Worm (Caenorhabditis elegans): ENCODE results near the gene nep-9.

Gene nep-9

DNA sequence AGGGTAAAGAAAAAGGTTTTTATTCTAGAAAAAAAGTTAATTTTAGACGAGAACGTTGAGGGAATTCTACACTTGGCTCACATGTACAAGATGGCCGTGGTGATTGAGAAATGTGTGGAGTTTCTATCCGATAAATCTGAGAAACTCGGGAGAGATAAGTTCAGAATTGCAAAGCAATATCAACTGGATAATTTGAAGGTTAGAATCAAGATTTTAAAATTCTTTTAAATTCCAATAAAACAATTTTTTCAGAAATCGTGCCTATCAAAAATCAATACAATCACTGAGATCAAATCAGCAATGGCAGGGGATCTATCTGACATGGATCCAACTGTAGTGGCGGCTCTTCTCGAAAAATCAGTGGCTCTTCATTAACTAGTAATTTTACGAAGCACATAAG, 20.8 kb downstream of the nep-9 start, which contains the start of gene Y49F6C.2:
Gene Y49F6C.2 (plus strand): TSS at position 301 of the 400 bp plus-strand sequence.
- no peak for TF ChIP-seq mls-2 (tag; optimal IDR thresholded peaks at IDR 0.05)
- no peak for TF ChIP-seq unc-39 (tag; optimal IDR thresholded peaks at IDR 0.05)
- no peak for TF ChIP-seq nhr-76 (tag; optimal IDR thresholded peaks at IDR 0.05)
- no peak for TF ChIP-seq lin-32 (GFP tag; optimal IDR thresholded peaks at IDR 0.05)
- no peak for TF ChIP-seq ceh-83 (GFP tag; optimal IDR thresholded peaks at IDR 0.05)
- TF ChIP-seq bed-3 (GFP tag; optimal IDR thresholded peaks at IDR 0.05), result no peak
- no peak for TF ChIP-seq ham-2 (GFP tag; optimal IDR thresholded peaks at IDR 0.05)
- TF ChIP-seq unc-120 (tag; optimal IDR thresholded peaks at IDR 0.05; ENCODE audit: poor library complexity, severe bottlenecking), result no peak
- TF ChIP-seq nhr-28 (tag; optimal IDR thresholded peaks at IDR 0.05), result no peak
- TF ChIP-seq lsy-2 (tag; optimal IDR thresholded peaks at IDR 0.05), result no peak
- no peak for TF ChIP-seq ceh-39 (tag; optimal IDR thresholded peaks at IDR 0.05)
- no peak for TF ChIP-seq drap-1 (GFP tag; optimal IDR thresholded peaks at IDR 0.05)

DNA sequence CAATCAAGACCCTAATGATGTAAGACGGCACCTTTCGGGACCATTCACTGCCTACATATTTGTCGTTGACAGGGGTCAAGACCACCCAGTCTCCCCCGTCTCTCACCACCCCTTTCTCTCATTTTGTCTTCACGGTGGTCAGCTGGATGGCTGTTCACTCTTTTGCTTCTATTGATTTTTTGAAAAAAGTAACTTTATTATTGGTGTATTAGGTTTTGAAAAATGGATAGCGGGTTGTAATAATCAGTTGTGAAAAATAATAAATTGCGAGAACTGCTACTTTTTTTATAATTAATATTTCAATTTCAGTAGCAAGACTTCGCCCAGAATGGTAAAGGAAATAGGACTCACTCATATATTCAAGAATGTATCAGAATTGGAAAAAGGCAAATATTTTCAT, 22.3 kb downstream of the nep-9 start, which contains the start of gene bath-9:
Gene bath-9 (plus strand): TSS at position 301 of the 400 bp plus-strand sequence.
- TF ChIP-seq tbx-8 (GFP tag; optimal IDR thresholded peaks at IDR 0.05) (no peak), nhr-2 (tag; optimal IDR thresholded peaks at IDR 0.05) (peak; percentile 8)

DNA sequence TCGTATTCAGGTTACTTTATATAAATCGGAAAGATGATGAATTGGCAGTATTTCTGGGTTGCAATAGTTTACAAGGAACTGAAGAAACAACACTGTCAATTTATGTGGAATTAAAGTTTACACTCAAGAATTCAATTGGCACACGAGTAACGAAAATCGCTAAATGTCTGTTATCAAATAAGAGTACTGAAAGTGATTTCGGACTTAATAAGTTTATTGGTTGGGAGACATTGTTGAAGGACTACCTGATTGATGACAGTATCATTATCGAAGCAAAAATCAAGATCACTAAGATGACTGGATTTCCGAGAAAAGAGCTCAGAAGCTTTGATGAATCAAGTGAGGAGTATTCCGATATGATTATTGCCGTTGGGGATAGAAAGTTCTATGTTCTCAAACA, 23.8 kb downstream of the nep-9 start:
- TF ChIP-seq elt-1 (tag; optimal IDR thresholded peaks at IDR 0.05; ENCODE audit: borderline replicate concordance, insufficient read depth) (no peak), lin-13 (tag; optimal IDR thresholded peaks at IDR 0.05) (no peak), snpc-4 (tag; optimal IDR thresholded peaks at IDR 0.05) (no peak), lsy-2 (tag; optimal IDR thresholded peaks at IDR 0.05) (no peak), elt-3 (tag; optimal IDR thresholded peaks at IDR 0.05) (no peak), flh-1 (GFP tag; optimal IDR thresholded peaks at IDR 0.05) (no peak), bed-3 (GFP tag; optimal IDR thresholded peaks at IDR 0.05) (no peak), drap-1 (GFP tag; optimal IDR thresholded peaks at IDR 0.05) (no peak), ceh-43 (GFP tag; optimal IDR thresholded peaks at IDR 0.05) (no peak), ham-2 (GFP tag; optimal IDR thresholded peaks at IDR 0.05) (no peak), ceh-39 (tag; optimal IDR thresholded peaks at IDR 0.05) (no peak), sem-2 (GFP tag; optimal IDR thresholded peaks at IDR 0.05) (no peak), tbx-8 (GFP tag; optimal IDR thresholded peaks at IDR 0.05) (no peak), ces-1 (GFP tag; optimal IDR thresholded peaks at IDR 0.05) (no peak), mab-5 (tag; optimal IDR thresholded peaks at IDR 0.05) (no peak), nhr-237 (tag; optimal IDR thresholded peaks at IDR 0.05) (no peak), sptf-1 (tag; optimal IDR thresholded peaks at IDR 0.05) (no peak), nhr-76 (tag; optimal IDR thresholded peaks at IDR 0.05) (no peak), zip-8 (tag; optimal IDR thresholded peaks at IDR 0.05) (no peak)

DNA sequence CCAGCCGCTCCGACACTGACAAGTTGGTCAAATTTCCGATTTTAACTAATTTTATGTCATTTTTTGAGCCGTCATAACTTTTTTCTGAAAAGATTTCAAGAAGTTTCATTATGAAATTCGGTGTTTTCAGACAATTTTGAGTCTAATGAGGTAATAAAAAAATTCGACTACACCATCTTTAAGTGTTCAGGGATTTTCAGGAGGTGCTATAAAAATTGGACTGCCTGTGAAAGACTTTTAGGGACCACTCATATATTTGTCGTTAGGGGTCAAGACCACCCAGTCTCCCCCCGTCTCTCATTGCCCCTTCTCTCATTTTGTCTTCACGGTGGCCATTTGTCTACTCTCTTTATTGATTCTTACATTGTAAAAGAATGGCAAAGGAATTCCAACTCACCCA, 24.3 kb downstream of the nep-9 start, which contains the start of gene bath-10:
Gene bath-10 (plus strand): TSS at position 301 of the 400 bp plus-strand sequence.
- no peak for TF ChIP-seq blmp-1 (tag; optimal IDR thresholded peaks at IDR 0.05)
- peak; percentile 22 for TF ChIP-seq nhr-2 (tag; optimal IDR thresholded peaks at IDR 0.05)

DNA sequence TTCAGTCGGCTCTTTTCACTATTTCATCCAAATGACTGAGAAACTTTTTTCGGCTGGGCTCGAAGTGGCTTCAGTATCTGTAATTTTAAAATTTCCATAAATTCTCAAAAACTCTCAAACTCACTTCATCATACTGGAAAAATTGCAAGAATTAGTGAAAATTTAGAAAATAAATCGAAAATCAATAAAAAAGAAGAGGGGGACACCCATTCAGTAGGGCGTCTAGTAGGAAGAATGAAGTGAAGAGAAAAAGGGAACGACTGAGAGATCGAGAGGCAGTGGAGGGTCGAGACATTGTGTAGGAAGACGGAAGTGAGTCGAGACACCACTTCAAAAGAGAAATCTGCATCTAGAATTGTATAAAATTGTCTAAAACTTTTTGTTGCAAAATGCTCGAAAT, 25.2 kb downstream of the nep-9 start:
- TF ChIP-seq zip-8 (tag; optimal IDR thresholded peaks at IDR 0.05) (no peak), elt-3 (tag; optimal IDR thresholded peaks at IDR 0.05) (no peak), ces-1 (GFP tag; optimal IDR thresholded peaks at IDR 0.05) (peak; percentile 77)

DNA sequence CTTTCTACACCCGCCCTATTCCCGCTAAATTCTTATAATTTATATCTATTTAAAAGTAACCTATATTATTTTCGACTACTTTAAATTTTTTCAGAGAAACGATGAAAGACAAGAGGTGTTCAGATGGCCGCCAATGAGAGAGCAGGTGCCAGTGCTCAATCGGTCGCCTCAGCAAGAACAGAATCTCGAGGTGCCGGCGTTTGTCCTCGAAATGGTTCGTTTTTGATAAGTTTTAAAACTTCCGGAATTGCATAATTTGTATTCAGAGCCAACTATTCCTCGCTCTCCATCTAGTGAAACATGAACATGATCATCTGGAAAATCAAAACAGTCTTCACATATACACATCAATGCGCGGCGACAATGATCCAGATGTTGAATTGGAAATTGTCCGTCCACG, 28.1 kb downstream of the nep-9 start, which contains the start of gene bath-23:
Gene bath-23 (plus strand): TSS at position 301 of the 400 bp plus-strand sequence.
- TF ChIP-seq sptf-1 (tag; optimal IDR thresholded peaks at IDR 0.05), result no peak
- TF ChIP-seq lin-32 (GFP tag; optimal IDR thresholded peaks at IDR 0.05), result no peak
- no peak for TF ChIP-seq cnd-1 (tag; optimal IDR thresholded peaks at IDR 0.05)
- no peak for TF ChIP-seq ceh-43 (GFP tag; optimal IDR thresholded peaks at IDR 0.05)

DNA sequence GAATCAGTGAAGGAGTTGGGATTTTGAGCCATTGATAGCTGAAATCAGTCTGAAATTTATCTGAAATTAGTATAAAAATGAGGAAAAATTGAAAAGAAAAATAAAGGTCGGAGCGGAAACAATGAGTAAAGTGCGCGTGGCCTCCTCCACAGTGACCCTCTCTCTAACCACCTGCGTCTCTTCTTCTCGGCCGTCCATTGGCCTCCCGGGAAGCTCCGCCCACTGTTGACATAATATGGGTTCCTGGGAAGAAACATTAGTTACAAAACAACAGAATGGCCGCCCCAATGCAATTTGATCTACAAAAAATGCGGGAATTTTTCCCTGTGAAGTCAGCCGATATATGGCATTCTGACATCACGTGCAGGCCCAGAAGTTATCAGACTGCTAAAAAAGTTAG, 29.1 kb downstream of the nep-9 start, which contains the start of gene Y49F6C.8:
Gene Y49F6C.8 (minus strand): TSS at position 51 of the 400 bp plus-strand sequence.
- TF ChIP-seq lsy-2 (tag; optimal IDR thresholded peaks at IDR 0.05) (peak; percentile 87), tbx-8 (GFP tag; optimal IDR thresholded peaks at IDR 0.05) (no peak)

All from whole organism, mixed stage, embryonic.